Fruit fly (Drosophila melanogaster): Measurements from ENCODE around the gene ND-ASHI.

- TF ChIP-seq Dll (GFP tag; IDR thresholded peaks at IDR 0.05; ENCODE audit: partially characterized antibody) (0 out of 4 replicates have a peak, but pooled peaks have one; percentile 50), dmrt99B (tag; optimal IDR thresholded peaks at IDR 0.05) (no peak), Dp (GFP tag; optimal IDR thresholded peaks at IDR 0.05) (peak; percentile 12), cato (GFP tag; optimal IDR thresholded peaks at IDR 0.05; ENCODE audit: borderline replicate concordance) (no peak), en (GFP tag; optimal IDR thresholded peaks at IDR 0.05) (no peak), bowl (GFP tag; IDR thresholded peaks at IDR 0.05) (no peak), Ada2b (GFP tag; IDR thresholded peaks at IDR 0.05) (no peak), dan (GFP tag; IDR thresholded peaks at IDR 0.05) (no peak), repo (GFP tag; optimal IDR thresholded peaks at IDR 0.05) (no peak), sr (GFP tag; IDR thresholded peaks at IDR 0.05) (no peak)
These were observed 4.9 kb upstream of the ND-ASHI start, which contains the start of gene Pink1 for dm6 chrX:6683635-6684499.

Measured in whole organism, embryonic.